Worm (Caenorhabditis elegans): ENCODE measurements around the gene ocr-1.

Gene ocr-1

DNA sequence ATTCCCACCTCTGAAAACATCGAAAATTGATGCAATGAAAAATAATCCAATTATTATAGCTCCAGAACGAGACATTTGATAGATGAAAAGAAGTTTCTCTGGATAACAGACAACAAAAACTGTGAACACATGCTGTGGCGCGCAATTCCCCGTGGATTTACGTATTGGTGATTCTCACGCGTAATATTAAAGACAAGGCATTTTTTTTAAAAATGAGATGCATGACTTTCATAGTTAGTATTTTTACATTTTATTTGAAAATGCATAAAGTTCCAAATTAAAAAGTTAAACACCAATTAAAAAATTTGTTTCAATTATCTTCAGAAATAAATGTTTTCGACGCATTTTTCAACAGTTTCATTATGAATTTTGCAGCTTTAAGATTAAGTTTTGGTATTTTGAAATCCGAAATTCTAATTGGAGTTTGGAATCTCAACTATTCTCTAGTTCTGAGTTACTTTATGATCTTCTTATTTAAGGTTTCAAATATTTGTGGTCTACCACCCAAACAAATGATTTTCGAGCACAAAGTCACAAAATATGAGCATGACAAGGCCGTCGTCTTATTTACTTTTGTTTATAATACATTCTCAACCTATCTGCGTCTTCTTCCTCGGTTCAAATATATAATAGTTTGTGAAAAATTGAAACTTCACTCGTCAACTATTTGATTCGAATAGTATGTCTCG, 16.8 kb upstream of the ocr-1 start, which contains the start of the genes selt-1.2 and F28H7.2:
Gene selt-1.2, minus strand, starts transcription at position 101 of the 689 bp plus-strand sequence.
Gene F28H7.2, plus strand, starts transcription at position 639 of the 689 bp plus-strand sequence.
- TF ChIP-seq F13H6.1 (tag; optimal IDR thresholded peaks at IDR 0.05) = no peak
- no peak for TF ChIP-seq rnt-1 (tag; optimal IDR thresholded peaks at IDR 0.05)
- TF ChIP-seq ahr-1 (tag; optimal IDR thresholded peaks at IDR 0.05) = no peak
- no peak for TF ChIP-seq K09A11.1 (tag; optimal IDR thresholded peaks at IDR 0.05; ENCODE audit: insufficient read depth)
- TF ChIP-seq ceh-18 (tag; optimal IDR thresholded peaks at IDR 0.05) = no peak
- no peak for TF ChIP-seq pag-3 (tag; optimal IDR thresholded peaks at IDR 0.05; ENCODE audit: borderline replicate concordance)
- TF ChIP-seq ceh-6 (GFP tag; optimal IDR thresholded peaks at IDR 0.05) = no peak
- TF ChIP-seq dmd-4 (tag; optimal IDR thresholded peaks at IDR 0.05; ENCODE audit: borderline replicate concordance) = no peak
- TF ChIP-seq tbx-7 (tag; optimal IDR thresholded peaks at IDR 0.05) = no peak
- no peak for TF ChIP-seq pros-1 (tag; optimal IDR thresholded peaks at IDR 0.05)
- TF ChIP-seq ceh-14 (tag; optimal IDR thresholded peaks at IDR 0.05) = no peak
- no peak for TF ChIP-seq hlh-8 (tag; optimal IDR thresholded peaks at IDR 0.05)
- no peak for TF ChIP-seq eyg-1 (tag; optimal IDR thresholded peaks at IDR 0.05)
- TF ChIP-seq unc-3 (GFP tag; conservative IDR thresholded peaks at IDR 0.05) = no peak
- no peak for TF ChIP-seq unc-3 (tag; optimal IDR thresholded peaks at IDR 0.05)
- no peak for TF ChIP-seq ztf-16 (tag; optimal IDR thresholded peaks at IDR 0.05)
- no peak for TF ChIP-seq gmeb-2 (tag; optimal IDR thresholded peaks at IDR 0.05)
- TF ChIP-seq C08G9.2 (tag; optimal IDR thresholded peaks at IDR 0.05) = no peak
- no peak for TF ChIP-seq T23F11.4 (GFP tag; optimal IDR thresholded peaks at IDR 0.05)

DNA sequence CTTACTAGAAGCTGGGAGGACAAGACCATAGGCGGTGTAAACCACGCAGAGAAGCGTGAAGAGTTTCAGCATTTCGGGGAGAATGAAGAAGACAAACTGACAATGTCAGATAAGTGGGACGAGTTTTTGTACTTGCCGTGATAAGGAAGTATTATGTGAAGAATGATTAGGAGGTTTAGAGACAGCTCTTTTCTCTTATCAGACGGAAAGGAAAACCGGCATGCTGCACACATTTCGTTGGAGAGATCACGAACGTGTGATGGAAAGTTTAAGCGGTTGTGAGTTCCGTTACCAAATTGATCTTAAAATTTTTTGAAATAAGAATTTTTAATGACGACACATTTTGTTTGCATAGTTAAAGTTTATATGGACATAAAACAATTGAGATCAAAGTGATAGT, 13.5 kb upstream of the ocr-1 start, which contains the start of gene F28H7.3:
Gene F28H7.3, minus strand, starts transcription at position 159 of the 400 bp plus-strand sequence.
- TF ChIP-seq elt-2 (tag; optimal IDR thresholded peaks at IDR 0.05) (peak; percentile 78), Y22D7AL.16 (tag; optimal IDR thresholded peaks at IDR 0.05) (no peak)

DNA sequence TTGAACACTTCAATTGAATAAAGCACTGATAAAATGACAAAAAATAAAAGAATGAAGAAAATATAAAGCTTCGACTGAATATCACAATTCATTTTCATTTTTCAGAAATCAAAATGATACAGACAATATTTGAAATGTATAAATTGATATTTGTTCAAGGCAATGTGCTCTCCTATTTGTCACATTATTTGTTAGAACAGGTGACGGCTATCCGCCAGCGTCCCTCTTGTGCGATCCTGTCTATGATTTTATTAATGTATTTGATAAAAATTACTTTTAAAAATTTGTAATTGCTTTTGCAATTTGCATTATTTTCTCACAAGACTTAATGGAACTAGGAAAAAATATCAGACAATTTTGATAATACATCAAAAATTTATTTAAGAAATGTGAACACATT, 10.1 kb upstream of the ocr-1 start, which contains the start of gene F28H7.7:
Gene F28H7.7, minus strand, starts transcription at position 101 of the 400 bp plus-strand sequence.
- TF ChIP-seq ama-1 (optimal IDR thresholded peaks at IDR 0.05) (no peak), hlh-13 (GFP tag; optimal IDR thresholded peaks at IDR 0.05) (no peak)

DNA sequence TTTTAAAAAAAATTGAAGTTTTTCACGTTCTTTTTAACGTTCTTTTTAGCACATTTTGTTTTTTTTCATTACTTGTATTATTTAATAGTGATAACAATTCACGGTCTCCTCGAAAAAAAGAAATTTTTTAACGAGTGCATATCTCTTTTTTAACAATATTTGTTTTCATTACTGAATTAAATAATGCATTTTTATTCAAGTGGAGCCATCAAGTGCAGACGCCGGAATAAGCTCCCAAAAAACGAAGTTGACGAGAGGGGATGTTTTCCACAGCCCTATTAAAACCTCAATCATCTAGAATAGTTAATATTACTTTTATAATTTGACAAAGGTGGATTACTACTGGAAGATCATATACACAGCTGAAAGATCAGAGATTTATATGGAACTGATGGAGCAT, 7.5 kb upstream of the ocr-1 start, which contains the start of gene irld-6:
Gene irld-6, minus strand, starts transcription at position 101 of the 400 bp plus-strand sequence.
- no peak for TF ChIP-seq C08G9.2 (tag; optimal IDR thresholded peaks at IDR 0.05)
- TF ChIP-seq ceh-31 (tag; optimal IDR thresholded peaks at IDR 0.05) = no peak

DNA sequence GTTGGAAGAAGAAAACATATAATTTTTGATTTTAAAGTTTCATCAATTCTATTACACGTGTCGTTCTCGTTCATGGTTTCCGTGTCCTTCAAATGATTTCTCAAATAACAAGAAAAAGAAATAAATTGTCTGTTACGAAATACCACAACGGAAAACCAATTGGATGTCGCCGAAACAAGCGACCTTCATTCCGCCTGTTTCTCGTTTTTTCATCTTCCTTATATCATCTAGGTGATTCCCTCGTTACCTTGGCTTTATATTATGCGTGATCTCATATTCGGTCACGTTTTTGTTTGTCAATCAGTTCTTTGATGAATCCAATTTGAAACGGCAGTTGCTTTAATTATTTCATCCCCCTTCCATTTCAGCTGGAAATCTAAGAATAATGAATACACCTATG, 7.0 kb upstream of the ocr-1 start:
- no peak for TF ChIP-seq tbx-7 (tag; optimal IDR thresholded peaks at IDR 0.05)
- TF ChIP-seq T23F11.4 (GFP tag; optimal IDR thresholded peaks at IDR 0.05) = no peak
- TF ChIP-seq npax-4 (tag; optimal IDR thresholded peaks at IDR 0.05) = no peak
- TF ChIP-seq fkh-10 (GFP tag; optimal IDR thresholded peaks at IDR 0.05) = no peak
- TF ChIP-seq K02D7.2 (tag; optimal IDR thresholded peaks at IDR 0.05) = no peak
- no peak for TF ChIP-seq nfya-1 (tag; optimal IDR thresholded peaks at IDR 0.05)
- TF ChIP-seq pag-3 (tag; optimal IDR thresholded peaks at IDR 0.05; ENCODE audit: borderline replicate concordance) = no peak
- no peak for TF ChIP-seq syd-9 (tag; optimal IDR thresholded peaks at IDR 0.05)
- no peak for TF ChIP-seq ahr-1 (tag; optimal IDR thresholded peaks at IDR 0.05)
- TF ChIP-seq ceh-19 (GFP tag; optimal IDR thresholded peaks at IDR 0.05) = no peak
- TF ChIP-seq K09A11.1 (tag; optimal IDR thresholded peaks at IDR 0.05; ENCODE audit: insufficient read depth) = no peak
- no peak for TF ChIP-seq dmd-4 (tag; optimal IDR thresholded peaks at IDR 0.05; ENCODE audit: borderline replicate concordance)
- no peak for TF ChIP-seq lin-11 (tag; optimal IDR thresholded peaks at IDR 0.05)
- TF ChIP-seq ceh-48 (tag; optimal IDR thresholded peaks at IDR 0.05) = no peak
